Worm (Caenorhabditis elegans): ENCODE results near the gene F59H6.15.

The F59H6.15 gene

ce11 chrII:2012698-2013097 is at the start of gene F59H6.15:
TSS of gene F59H6.15 (plus strand) at chrII:2012998.
- TF ChIP-seq D2030.7 (GFP tag; IDR thresholded peaks at IDR 0.05) (no peak), T07F8.4 (tag; optimal IDR thresholded peaks at IDR 0.05) (no peak), xnd-1 (tag; optimal IDR thresholded peaks at IDR 0.05) (no peak), nhr-179 (tag; optimal IDR thresholded peaks at IDR 0.05) (no peak), attf-6 (GFP tag; IDR thresholded peaks at IDR 0.05) (no peak), attf-3 (GFP tag; conservative IDR thresholded peaks at IDR 0.05) (no peak), F10E7.11 (tag; optimal IDR thresholded peaks at IDR 0.05) (no peak), nhr-120 (GFP tag; IDR thresholded peaks at IDR 0.05) (no peak), F39B2.1 (GFP tag; IDR thresholded peaks at IDR 0.05) (no peak), cebp-1 (GFP tag; IDR thresholded peaks at IDR 0.05) (no peak), cebp-1 (tag; optimal IDR thresholded peaks at IDR 0.05) (no peak), nfya-2 (GFP tag; IDR thresholded peaks at IDR 0.05) (no peak), hmg-1.2 (GFP tag; IDR thresholded peaks at IDR 0.05) (no peak)

ce11 chrII:1986979-1987378 is 25.8 kb upstream of the F59H6.15 start, which contains the start of gene Y16E11A.4:
TSS of gene Y16E11A.4 (plus strand) at chrII:1987279.
- TF ChIP-seq ceh-27 (GFP tag; optimal IDR thresholded peaks at IDR 0.05) (no peak), mel-28 (tag; optimal IDR thresholded peaks at IDR 0.05; ENCODE audit: borderline replicate concordance) (no peak), nfya-2 (GFP tag; IDR thresholded peaks at IDR 0.05) (no peak), egrh-3 (GFP tag; IDR thresholded peaks at IDR 0.05) (no peak), ceh-91 (GFP tag; IDR thresholded peaks at IDR 0.05) (no peak), tbx-9 (tag; optimal IDR thresholded peaks at IDR 0.05; ENCODE audit: borderline replicate concordance) (no peak), gei-17 (GFP tag; optimal IDR thresholded peaks at IDR 0.05) (no peak), egl-44 (GFP tag; IDR thresholded peaks at IDR 0.05) (no peak)

ce11 chrII:1989010-1989409 is 23.8 kb upstream of the F59H6.15 start, which contains the start of gene math-44:
TSS of gene math-44 (plus strand) at chrII:1989310.
- TF ChIP-seq nhr-80 (tag; optimal IDR thresholded peaks at IDR 0.05) (peak; percentile 4), mxl-1 (tag; optimal IDR thresholded peaks at IDR 0.05) (no peak), let-607 (tag; optimal IDR thresholded peaks at IDR 0.05) (no peak), mes-4 (tag; optimal IDR thresholded peaks at IDR 0.05) (no peak)

ce11 chrII:1993738-1994137 is 19.1 kb upstream of the F59H6.15 start, which contains the start of gene math-21:
TSS of gene math-21 (plus strand) at chrII:1994038.
- TF ChIP-seq nhr-80 (tag; optimal IDR thresholded peaks at IDR 0.05): peak; percentile 10
- no peak for TF ChIP-seq zfh-2 (GFP tag; conservative IDR thresholded peaks at IDR 0.05)
- TF ChIP-seq nfyb-1 (GFP tag; IDR thresholded peaks at IDR 0.05): no peak

- peak; percentile 27 for TF ChIP-seq nhr-80 (tag; optimal IDR thresholded peaks at IDR 0.05)
- no peak for TF ChIP-seq athp-1 (tag; optimal IDR thresholded peaks at IDR 0.05)
Observed at ce11 chrII:1995744-1996143, 17.1 kb upstream of the F59H6.15 start.

- no peak for TF ChIP-seq let-607 (tag; optimal IDR thresholded peaks at IDR 0.05)
- no peak for TF ChIP-seq rcor-1 (GFP tag; IDR thresholded peaks at IDR 0.05)
- TF ChIP-seq madf-6 (GFP tag; IDR thresholded peaks at IDR 0.05): no peak
- no peak for TF ChIP-seq atf-7 (tag; optimal IDR thresholded peaks at IDR 0.05)
- no peak for TF ChIP-seq ZK185.1 (tag; optimal IDR thresholded peaks at IDR 0.05; ENCODE audit: poor library complexity, severe bottlenecking)
- no peak for TF ChIP-seq madf-3 (GFP tag; IDR thresholded peaks at IDR 0.05)
- TF ChIP-seq nhr-27 (tag; optimal IDR thresholded peaks at IDR 0.05): no peak
- TF ChIP-seq nfya-1 (tag; optimal IDR thresholded peaks at IDR 0.05; ENCODE audit: borderline replicate concordance, insufficient read depth): no peak
- TF ChIP-seq tbp1 (GFP tag; optimal IDR thresholded peaks at IDR 0.05): no peak
- TF ChIP-seq unc-62 (GFP tag; optimal IDR thresholded peaks at IDR 0.05): no peak
- TF ChIP-seq F33H1.4 (GFP tag; IDR thresholded peaks at IDR 0.05): no peak
- no peak for TF ChIP-seq hrde-1 (tag; optimal IDR thresholded peaks at IDR 0.05; ENCODE audit: borderline replicate concordance)
- no peak for TF ChIP-seq hmg-1.2 (GFP tag; IDR thresholded peaks at IDR 0.05)
- TF ChIP-seq attf-5 (GFP tag; optimal IDR thresholded peaks at IDR 0.05): no peak
- TF ChIP-seq sea-2 (GFP tag; IDR thresholded peaks at IDR 0.05): no peak
- TF ChIP-seq hmg-20 (GFP tag; IDR thresholded peaks at IDR 0.05): no peak
- TF ChIP-seq D2030.7 (GFP tag; IDR thresholded peaks at IDR 0.05): no peak
Observed at ce11 chrII:1996237-1996636, 16.6 kb upstream of the F59H6.15 start, which contains the start of gene math-20. TSS of gene math-20 (plus strand) at chrII:1996537.
